Worm (Caenorhabditis elegans) whole organism, L4/young adult: Measurements from ENCODE around the gene ZK632.9.

Source experiments
- W03F9.2 ChIP-seq: fragments of 150-350 bp; optimal IDR thresholded peaks from 2 replicates; lab custom pipeline; 2014; ENCODE audit warnings: missing biosample characterization, missing genetic modification characterization
- dao-5 ChIP-seq: sonication (generic microtip); optimal IDR thresholded peaks from 2 replicates; lab custom pipeline; 2016; ENCODE audit warnings: missing genotype, missing genetic modification characterization, moderate library complexity, missing compliant biosample characterization
- him-1 ChIP-seq: sonication (generic microtip); optimal IDR thresholded peaks from 2 replicates; lab custom pipeline; 2016; ENCODE audit warnings: missing genotype, missing genetic modification reagents, missing genetic modification characterization, missing compliant biosample characterization

ZK632.9 gene

ce11 chrIII:9796448-9796847 is 28.8 kb downstream of the ZK632.9 start, which contains the start of gene srxa-10:
TSS of gene srxa-10 (minus strand) at chrIII:9796548.
- TF ChIP-seq dao-5 (tag; lab: Kevin White, UChicago) = no peak
- no peak for TF ChIP-seq W03F9.2 (tag; lab: Kevin White, UChicago)
- TF ChIP-seq him-1 (tag; lab: Kevin White, UChicago) = no peak

DNA sequence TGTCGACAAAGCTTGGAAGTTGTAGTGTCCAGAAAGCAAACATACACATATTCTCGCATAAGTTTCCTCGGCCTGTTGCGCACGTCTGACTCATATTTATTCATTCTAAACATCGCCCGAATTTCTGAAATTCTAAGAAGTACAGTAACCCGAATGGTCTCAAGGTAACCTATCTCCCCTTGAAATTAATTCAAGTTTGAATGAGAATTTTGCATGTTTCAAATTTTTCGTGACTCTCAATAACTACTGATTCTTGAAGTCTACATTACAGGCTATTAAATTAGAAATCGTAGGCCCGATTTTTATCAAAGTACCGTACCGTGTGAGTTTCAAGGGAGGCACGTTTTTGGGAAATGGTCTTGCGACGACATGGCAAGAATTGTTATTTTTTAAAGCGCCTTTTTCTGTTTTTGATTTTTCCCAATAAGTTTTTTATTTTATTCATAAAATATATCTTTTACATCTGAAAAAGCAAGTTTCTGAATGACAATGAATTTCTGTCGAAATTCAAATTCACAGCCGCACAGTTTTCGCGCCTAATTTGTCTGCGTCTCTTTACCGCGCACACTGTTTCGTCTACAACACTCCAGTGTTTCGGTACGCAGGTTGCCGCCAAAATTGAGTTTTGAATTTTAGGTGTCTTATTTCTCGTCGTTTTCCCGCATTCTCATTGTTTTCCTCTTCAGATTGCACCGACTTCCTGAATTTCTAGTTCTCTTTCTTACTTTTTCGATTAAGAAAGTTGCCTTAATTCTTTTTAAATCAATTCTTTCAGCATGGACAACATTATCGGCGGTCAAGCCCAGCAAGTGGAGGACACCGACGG is 31.4 kb downstream of the ZK632.9 start, which contains the start of the genes R10E11.9 and mcm-6:
R10E11.9 (minus strand) TSS at position 51 of the 826 bp plus-strand sequence.
mcm-6 (plus strand) TSS at position 776 of the 826 bp plus-strand sequence.
- TF ChIP-seq dao-5 (tag; lab: Kevin White, UChicago) (no peak), W03F9.2 (tag; lab: Kevin White, UChicago) (no peak), him-1 (tag; lab: Kevin White, UChicago) (no peak)

- TF ChIP-seq W03F9.2 (tag; lab: Kevin White, UChicago) (no peak), him-1 (tag; lab: Kevin White, UChicago) (no peak), dao-5 (tag; lab: Kevin White, UChicago) (no peak)
These were observed 35.6 kb downstream of the ZK632.9 start, which contains the start of gene R10E11.5 for ce11 chrIII:9789607-9790073. TSS of gene R10E11.5 (minus strand) at chrIII:9789657.

ce11 chrIII:9789083-9789482 is 36.1 kb downstream of the ZK632.9 start:
- TF ChIP-seq dao-5 (tag; lab: Kevin White, UChicago) (no peak), him-1 (tag; lab: Kevin White, UChicago) (no peak), W03F9.2 (tag; lab: Kevin White, UChicago) (no peak)

- no peak for TF ChIP-seq him-1 (tag; lab: Kevin White, UChicago)
- TF ChIP-seq W03F9.2 (tag; lab: Kevin White, UChicago) = no peak
- TF ChIP-seq dao-5 (tag; lab: Kevin White, UChicago) = no peak
These were observed 38.5 kb downstream of the ZK632.9 start for ce11 chrIII:9786776-9787175.

ce11 chrIII:9783133-9783590 is 42.1 kb downstream of the ZK632.9 start:
- no peak for TF ChIP-seq him-1 (tag; lab: Kevin White, UChicago)
- TF ChIP-seq dao-5 (tag; lab: Kevin White, UChicago) = no peak
- TF ChIP-seq W03F9.2 (tag; lab: Kevin White, UChicago) = no peak

DNA sequence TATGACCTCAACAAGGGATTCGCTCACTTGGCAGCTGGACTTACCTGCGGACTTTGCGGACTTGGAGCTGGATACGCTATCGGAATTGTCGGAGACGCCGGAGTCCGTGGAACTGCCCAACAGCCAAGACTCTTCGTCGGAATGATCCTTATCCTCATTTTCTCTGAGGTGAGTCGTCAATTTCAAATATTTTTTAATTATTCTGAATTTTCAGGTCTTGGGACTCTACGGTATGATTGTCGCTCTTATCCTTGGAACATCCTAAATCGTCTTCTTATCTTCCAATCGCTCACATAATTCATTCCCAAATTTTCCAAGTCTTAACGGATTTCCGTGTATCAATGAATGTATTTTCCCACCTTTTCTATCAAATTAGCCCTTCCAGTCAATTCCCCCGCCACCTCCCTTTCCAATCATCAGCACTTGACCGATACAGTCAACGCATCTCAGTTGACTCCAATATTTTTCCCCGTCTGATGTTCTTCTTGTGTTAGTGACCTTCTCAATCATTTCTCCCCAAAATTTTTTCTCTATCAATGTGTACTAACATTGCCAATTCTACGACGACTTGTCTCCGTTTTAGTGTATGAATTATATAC is 42.6 kb downstream of the ZK632.9 start, which contains the start of gene R10E11.6:
R10E11.6 (plus strand) TSS at position 524 of the 599 bp plus-strand sequence.
- TF ChIP-seq dao-5 (tag; lab: Kevin White, UChicago) = no peak
- no peak for TF ChIP-seq him-1 (tag; lab: Kevin White, UChicago)
- TF ChIP-seq W03F9.2 (tag; lab: Kevin White, UChicago) = no peak

DNA sequence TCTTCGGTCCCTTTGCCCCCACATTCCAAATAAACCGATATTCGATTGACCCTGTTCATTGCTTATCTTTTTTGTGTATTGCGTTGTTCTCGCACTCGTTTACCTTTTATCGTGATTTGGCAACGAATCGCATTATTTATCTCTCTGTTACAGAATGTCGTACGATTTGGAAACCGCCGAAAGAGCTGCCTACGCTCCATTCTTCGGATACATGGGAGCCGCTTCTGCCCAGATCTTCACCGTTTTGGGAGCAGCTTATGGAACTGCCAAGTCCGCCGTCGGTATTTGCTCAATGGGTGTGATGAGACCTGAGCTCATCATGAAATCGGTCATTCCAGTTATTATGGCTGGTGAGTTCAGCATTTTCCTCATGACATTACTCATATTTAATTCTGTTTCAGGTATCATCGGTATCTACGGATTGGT is 43.2 kb downstream of the ZK632.9 start, which contains the start of gene vha-2:
vha-2 (plus strand) TSS at position 154 of the 426 bp plus-strand sequence.
- no peak for TF ChIP-seq him-1 (tag; lab: Kevin White, UChicago)
- no peak for TF ChIP-seq dao-5 (tag; lab: Kevin White, UChicago)
- no peak for TF ChIP-seq W03F9.2 (tag; lab: Kevin White, UChicago)

- peak; percentile 87 for TF ChIP-seq W03F9.2 (tag; lab: Kevin White, UChicago)
- no peak for TF ChIP-seq dao-5 (tag; lab: Kevin White, UChicago)
- peak; percentile 63 for TF ChIP-seq him-1 (tag; lab: Kevin White, UChicago)
These were observed 44.4 kb downstream of the ZK632.9 start, which contains the start of gene vha-1 for ce11 chrIII:9780665-9781304. TSS of gene vha-1 (plus strand) at chrIII:9781254.

ce11 chrIII:9780254-9780653 is 45.0 kb downstream of the ZK632.9 start, which contains the start of gene sqv-3:
TSS of gene sqv-3 (minus strand) at chrIII:9780354.
- TF ChIP-seq W03F9.2 (tag; lab: Kevin White, UChicago) (no peak), him-1 (tag; lab: Kevin White, UChicago) (no peak), dao-5 (tag; lab: Kevin White, UChicago) (no peak)

DNA sequence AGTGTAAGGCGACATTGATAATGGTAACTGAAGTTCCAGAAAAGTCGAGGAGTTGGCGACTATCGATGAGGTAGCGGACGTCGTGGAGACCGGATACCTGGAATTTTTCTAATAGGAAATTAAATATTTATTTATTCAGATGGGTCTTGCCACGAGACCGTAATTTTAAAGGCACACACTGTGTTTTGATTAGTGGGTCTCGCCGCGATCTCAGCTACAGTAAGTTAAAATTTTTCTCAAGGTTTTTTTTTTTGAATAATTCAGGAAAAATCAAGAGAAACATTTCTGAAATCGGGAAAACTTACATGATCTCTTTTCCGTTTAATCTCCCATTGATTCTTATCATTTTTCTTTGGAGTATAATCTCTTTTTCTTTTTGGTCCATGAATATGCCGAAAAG is 46.2 kb downstream of the ZK632.9 start:
- TF ChIP-seq W03F9.2 (tag; lab: Kevin White, UChicago) = no peak
- no peak for TF ChIP-seq dao-5 (tag; lab: Kevin White, UChicago)
- no peak for TF ChIP-seq him-1 (tag; lab: Kevin White, UChicago)

ce11 chrIII:9776323-9776722 is 48.9 kb downstream of the ZK632.9 start, which contains the start of gene usp-46:
TSS of gene usp-46 (plus strand) at chrIII:9776623.
- no peak for TF ChIP-seq W03F9.2 (tag; lab: Kevin White, UChicago)
- no peak for TF ChIP-seq him-1 (tag; lab: Kevin White, UChicago)
- no peak for TF ChIP-seq dao-5 (tag; lab: Kevin White, UChicago)
